Worm (Caenorhabditis elegans): ENCODE measurements around the gene top-3.

ce11 chrIII:11923586-11923985, 36.4 kb downstream of the top-3 start, which contains the start of gene nft-1:
- TF ChIP-seq pha-4 (tag; optimal IDR thresholded peaks at IDR 0.05) (no peak), tbx-7 (tag; optimal IDR thresholded peaks at IDR 0.05) (no peak), dmd-4 (tag; optimal IDR thresholded peaks at IDR 0.05; ENCODE audit: borderline replicate concordance) (no peak), ceh-6 (GFP tag; optimal IDR thresholded peaks at IDR 0.05) (no peak), ceh-18 (tag; optimal IDR thresholded peaks at IDR 0.05) (no peak), nfya-1 (tag; optimal IDR thresholded peaks at IDR 0.05) (no peak), fax-1 (tag; optimal IDR thresholded peaks at IDR 0.05) (no peak), pag-3 (tag; optimal IDR thresholded peaks at IDR 0.05; ENCODE audit: borderline replicate concordance) (no peak)
